Fruit fly (Drosophila melanogaster): Measurements from ENCODE around the gene Gyc76C.

Gene Gyc76C

DNA sequence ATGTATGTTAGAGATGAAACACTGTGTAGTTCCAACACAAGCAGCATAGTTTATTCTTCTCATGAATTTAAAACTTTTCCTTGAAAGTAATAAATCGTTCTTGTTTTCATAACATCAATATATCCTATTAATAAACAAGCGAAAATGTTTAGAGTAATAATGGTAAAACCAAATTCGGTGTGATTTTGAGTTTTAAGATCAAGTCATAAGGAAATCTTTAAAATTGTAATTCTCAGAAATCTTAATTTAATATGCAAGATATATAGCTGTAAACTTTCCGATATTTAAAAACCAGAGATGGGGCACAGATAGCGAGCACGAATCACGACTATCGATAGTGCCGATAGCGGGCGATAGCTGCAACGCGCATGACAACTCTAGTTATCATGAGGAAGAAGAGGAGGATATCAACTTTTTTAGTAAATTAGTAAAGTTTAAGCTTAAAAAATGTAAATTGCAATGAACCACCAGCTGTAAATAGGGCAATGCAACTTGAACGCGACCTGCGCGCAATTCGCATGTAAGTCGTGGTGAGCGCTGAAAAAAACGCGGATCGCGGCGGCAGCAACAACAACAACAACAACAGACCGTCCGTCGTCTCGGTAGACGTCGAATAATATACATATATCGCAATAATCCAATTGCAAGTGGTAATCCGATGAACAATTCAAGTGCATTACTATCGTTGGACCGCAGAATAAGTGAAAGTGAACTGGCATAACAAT lies 24.6 kb upstream of the Gyc76C start, which contains the start of the genes Fibp and Deaf1 (continued):
- peak; percentile 25 for TF ChIP-seq luna (GFP tag; optimal IDR thresholded peaks at IDR 0.05)
- no peak for TF ChIP-seq Trl (optimal IDR thresholded peaks at IDR 0.05)
- peak; percentile 79 for TF ChIP-seq Trl (GFP tag; optimal IDR thresholded peaks at IDR 0.05)
- no peak for TF ChIP-seq gt (GFP tag; IDR thresholded peaks at IDR 0.05)
- TF ChIP-seq Pdp1 (GFP tag; optimal IDR thresholded peaks at IDR 0.05), result peak; percentile 76 to 85
- TF ChIP-seq CG10321 (GFP tag; IDR thresholded peaks at IDR 0.05), result no peak
- peak; percentile 40 for TF ChIP-seq NC2α (GFP tag; optimal IDR thresholded peaks at IDR 0.05)
- TF ChIP-seq CG13123 (GFP tag; optimal IDR thresholded peaks at IDR 0.05), result peak; percentile 63
- peak; percentile 88 for TF ChIP-seq HLH54F (GFP tag; optimal IDR thresholded peaks at IDR 0.05)
- TF ChIP-seq CG7839 (tag; optimal IDR thresholded peaks at IDR 0.05), result peak; percentile 74
- TF ChIP-seq grn (GFP tag; optimal IDR thresholded peaks at IDR 0.05), result peak; percentile 62
- no peak for TF ChIP-seq sc (optimal IDR thresholded peaks at IDR 0.05)
- TF ChIP-seq sc (GFP tag; optimal IDR thresholded peaks at IDR 0.05), result peak; percentile 11
- no peak for TF ChIP-seq pros (GFP tag; optimal IDR thresholded peaks at IDR 0.05)
- peak in 1 of 3 experiments; percentile 7 for TF ChIP-seq Stat92E (GFP tag; optimal IDR thresholded peaks at IDR 0.05)
- TF ChIP-seq Hmx (GFP tag; optimal IDR thresholded peaks at IDR 0.05), result peak; percentile 64
- peak; percentile 78 for TF ChIP-seq CG30020 (tag; optimal IDR thresholded peaks at IDR 0.05)
- peak; percentile 80 for TF ChIP-seq Side (GFP tag; optimal IDR thresholded peaks at IDR 0.05)
- peak; percentile 96 for TF ChIP-seq CG4360 (GFP tag; IDR thresholded peaks at IDR 0.05)
- TF ChIP-seq rib (GFP tag; IDR thresholded peaks at IDR 0.05), result no peak
- TF ChIP-seq CG10979 (tag; optimal IDR thresholded peaks at IDR 0.05), result peak; percentile 54
- peak; percentile 83 for TF ChIP-seq CHES-1-like (GFP tag; optimal IDR thresholded peaks at IDR 0.05)
- peak; percentile 85 for TF ChIP-seq Atf-2 (GFP tag; optimal IDR thresholded peaks at IDR 0.05)
- TF ChIP-seq mld (GFP tag; IDR thresholded peaks at IDR 0.05; ENCODE audit: partially characterized antibody), result peak; percentile 97
- peak; percentile 70 for TF ChIP-seq dm (GFP tag; optimal IDR thresholded peaks at IDR 0.05)
- peak; percentile 85 for TF ChIP-seq CG13775 (GFP tag; optimal IDR thresholded peaks at IDR 0.05)
- peak; percentile 81 for TF ChIP-seq CG11456 (GFP tag; IDR thresholded peaks at IDR 0.05)
- peak; percentile 82 for TF ChIP-seq Rfx (GFP tag; IDR thresholded peaks at IDR 0.05)
- TF ChIP-seq jigr1 (GFP tag; IDR thresholded peaks at IDR 0.05), result 0 out of 3 replicates have a peak, but pooled peaks have one; percentile 47
- peak; percentile 78 for TF ChIP-seq Ssrp (tag; optimal IDR thresholded peaks at IDR 0.05)
- TF ChIP-seq GATAe (GFP tag; conservative IDR thresholded peaks at IDR 0.05), result no peak; the same call in 1 of the 2 replicates
- no peak; the same call in 2 of the 3 replicates for TF ChIP-seq CG2199 (GFP tag; IDR thresholded peaks at IDR 0.05)
- peak; percentile 35 for TF ChIP-seq Nf-YB (GFP tag; optimal IDR thresholded peaks at IDR 0.05)
- TF ChIP-seq CG11560 (tag; IDR thresholded peaks at IDR 0.05), result no peak
- peak; percentile 34; the same call in 1 of the 3 replicates for TF ChIP-seq CG7357 (GFP tag; IDR thresholded peaks at IDR 0.05)
- peak; percentile 99 for TF ChIP-seq hb (GFP tag; IDR thresholded peaks at IDR 0.05; ENCODE audit: partially characterized antibody)
- TF ChIP-seq CG15269 (tag; optimal IDR thresholded peaks at IDR 0.05), result peak; percentile 68
- TF ChIP-seq tll (GFP tag; optimal IDR thresholded peaks at IDR 0.05), result peak in 1 of 2 experiments; percentile 12
- peak in 1 of 2 experiments; percentile 3 for TF ChIP-seq Eip74EF (GFP tag; optimal IDR thresholded peaks at IDR 0.05)
- TF ChIP-seq run (tag; optimal IDR thresholded peaks at IDR 0.05), result no peak
- TF ChIP-seq CG4854 (GFP tag; optimal IDR thresholded peaks at IDR 0.05), result peak; percentile 64
- no peak for TF ChIP-seq Hey (tag; optimal IDR thresholded peaks at IDR 0.05)
- no peak for TF ChIP-seq pan (optimal IDR thresholded peaks at IDR 0.05)
- peak in 1 of 2 experiments; percentile 46 for TF ChIP-seq pan (GFP tag; optimal IDR thresholded peaks at IDR 0.05 in 1 of 2, IDR thresholded peaks at IDR 0.05 in 1 of 2)
- TF ChIP-seq bigmax (GFP tag; optimal IDR thresholded peaks at IDR 0.05), result no peak
- peak; percentile 54; the same call in 2 of the 3 replicates for TF ChIP-seq CG14050 (GFP tag; IDR thresholded peaks at IDR 0.05)
- peak; percentile 81; the same call in 1 of the 2 replicates for TF ChIP-seq sob (GFP tag; IDR thresholded peaks at IDR 0.05)
- peak; percentile 84 for TF ChIP-seq CG6272 (GFP tag; IDR thresholded peaks at IDR 0.05)
- TF ChIP-seq odd (GFP tag; optimal IDR thresholded peaks at IDR 0.05), result no peak
